Worm (Caenorhabditis elegans): ENCODE data around the gene Y43D4A.2.

ce11 chrIV:16776915-16777314 lies 21.2 kb upstream of the Y43D4A.2 start:
- TF ChIP-seq nhr-25 (tag; optimal IDR thresholded peaks at IDR 0.05; ENCODE audit: borderline replicate concordance, insufficient read depth) (no peak), lin-13 (GFP tag; optimal IDR thresholded peaks at IDR 0.05) (no peak), ama-1 (optimal IDR thresholded peaks at IDR 0.05) (no peak), mep-1 (tag; optimal IDR thresholded peaks at IDR 0.05) (no peak), nhr-11 (tag; optimal IDR thresholded peaks at IDR 0.05) (no peak), unc-39 (tag; optimal IDR thresholded peaks at IDR 0.05) (no peak), pha-4 (GFP tag; IDR thresholded peaks at IDR 0.05) (no peak), pha-4 (tag; optimal IDR thresholded peaks at IDR 0.05) (no peak), fos-1 (tag; optimal IDR thresholded peaks at IDR 0.05) (no peak)

Data from whole organism, L4 larva.